Fruit fly (Drosophila melanogaster) whole organism: ENCODE measurements around the gene CG32023.

ENCODE experiments used
- CG8478 ChIP-seq: fragments of >200 bp; optimal IDR thresholded peaks from 2 replicates; lab custom pipeline; 2018; ENCODE audit warnings: inconsistent platforms
- Dll ChIP-seq: fragments of >200 bp; optimal IDR thresholded peaks from 2 replicates; lab custom pipeline; 2017
- EcR ChIP-seq, 2 experiments: fragments of >200 bp; optimal IDR thresholded peaks; 2 replicates each; lab custom pipeline; 2017; ENCODE audit warnings: missing biosample characterization in 2 of 2, missing genetic modification characterization in 2 of 2, missing genetic modification reagents in 2 of 2
- pan ChIP-seq: fragments of >200 bp; optimal IDR thresholded peaks from 2 replicates; lab custom pipeline; 2017
- psq ChIP-seq: fragments of >200 bp; optimal IDR thresholded peaks from 2 replicates; lab custom pipeline; 2017
- usp ChIP-seq: fragments of >200 bp; optimal IDR thresholded peaks from 2 replicates; lab custom pipeline; 2017; ENCODE audit warnings: missing biosample characterization, missing genetic modification characterization, mixed read lengths

CG32023 gene

dm6 chr3L:8804082-8804814 is at the start of gene CG32023, which contains the start of gene CG34427:
Gene CG32023, minus strand, starts transcription at chr3L:8804182.
Gene CG34427, plus strand, starts transcription at chr3L:8804764.
- TF ChIP-seq pan (lab: Kevin White, UChicago) (no peak), psq (lab: Kevin White, UChicago) (no peak), EcR (GFP tag; optimal IDR thresholded peaks at IDR 0.05; lab: Kevin White, UChicago) (no peak), usp (GFP tag; lab: Kevin White, UChicago) (no peak), Dll (lab: Kevin White, UChicago) (no peak), CG8478 (no peak)

dm6 chr3L:8853382-8853781 is 49.4 kb upstream of the CG32023 start:
- TF ChIP-seq EcR (GFP tag; optimal IDR thresholded peaks at IDR 0.05; lab: Kevin White, UChicago) = no peak
- TF ChIP-seq psq (lab: Kevin White, UChicago) = no peak
- TF ChIP-seq usp (GFP tag; lab: Kevin White, UChicago) = no peak
- TF ChIP-seq pan (lab: Kevin White, UChicago) = no peak
- no peak for TF ChIP-seq Dll (lab: Kevin White, UChicago)
- no peak for TF ChIP-seq CG8478

- TF ChIP-seq CG8478 = no peak
- TF ChIP-seq pan (lab: Kevin White, UChicago) = no peak
- no peak for TF ChIP-seq psq (lab: Kevin White, UChicago)
- TF ChIP-seq Dll (lab: Kevin White, UChicago) = no peak
- no peak for TF ChIP-seq EcR (GFP tag; optimal IDR thresholded peaks at IDR 0.05; lab: Kevin White, UChicago)
- TF ChIP-seq usp (GFP tag; lab: Kevin White, UChicago) = no peak
These were observed 48.9 kb upstream of the CG32023 start for dm6 chr3L:8852907-8853306.

dm6 chr3L:8851950-8852349 is 48.0 kb upstream of the CG32023 start:
- no peak for TF ChIP-seq psq (lab: Kevin White, UChicago)
- TF ChIP-seq CG8478 = no peak
- TF ChIP-seq pan (lab: Kevin White, UChicago) = no peak
- no peak for TF ChIP-seq Dll (lab: Kevin White, UChicago)
- no peak for TF ChIP-seq EcR (GFP tag; optimal IDR thresholded peaks at IDR 0.05; lab: Kevin White, UChicago)
- TF ChIP-seq usp (GFP tag; lab: Kevin White, UChicago) = no peak

dm6 chr3L:8850784-8851704 is 47.1 kb upstream of the CG32023 start:
- TF ChIP-seq usp (GFP tag; lab: Kevin White, UChicago) (no peak), EcR (GFP tag; optimal IDR thresholded peaks at IDR 0.05; lab: Kevin White, UChicago) (no peak), CG8478 (no peak), Dll (lab: Kevin White, UChicago) (no peak)

dm6 chr3L:8849817-8850216 is 45.8 kb upstream of the CG32023 start:
- TF ChIP-seq pan (lab: Kevin White, UChicago) = no peak
- TF ChIP-seq EcR (GFP tag; optimal IDR thresholded peaks at IDR 0.05; lab: Kevin White, UChicago) = no peak
- TF ChIP-seq CG8478 = no peak
- no peak for TF ChIP-seq Dll (lab: Kevin White, UChicago)
- no peak for TF ChIP-seq psq (lab: Kevin White, UChicago)
- no peak for TF ChIP-seq usp (GFP tag; lab: Kevin White, UChicago)

dm6 chr3L:8842359-8842758 is 38.4 kb upstream of the CG32023 start:
- TF ChIP-seq CG8478 = no peak
- TF ChIP-seq psq (lab: Kevin White, UChicago) = no peak
- TF ChIP-seq usp (GFP tag; lab: Kevin White, UChicago) = no peak
- TF ChIP-seq EcR (GFP tag; optimal IDR thresholded peaks at IDR 0.05; lab: Kevin White, UChicago) = no peak
- TF ChIP-seq Dll (lab: Kevin White, UChicago) = no peak
- no peak for TF ChIP-seq pan (lab: Kevin White, UChicago)

- TF ChIP-seq pan (lab: Kevin White, UChicago) = peak; percentile 63
- TF ChIP-seq usp (GFP tag; lab: Kevin White, UChicago) = no peak
These were observed 37.8 kb upstream of the CG32023 start for dm6 chr3L:8841757-8842156.

- TF ChIP-seq pan (lab: Kevin White, UChicago) (peak; percentile 88), usp (GFP tag; lab: Kevin White, UChicago) (no peak), psq (lab: Kevin White, UChicago) (no peak), Dll (lab: Kevin White, UChicago) (no peak)
These were observed 35.8 kb upstream of the CG32023 start for dm6 chr3L:8839563-8840425.

- no peak for TF ChIP-seq CG8478
- TF ChIP-seq usp (GFP tag; lab: Kevin White, UChicago) = no peak
- peak in 1 of 2 experiments; percentile 83 for TF ChIP-seq EcR (GFP tag; optimal IDR thresholded peaks at IDR 0.05; lab: Kevin White, UChicago)
These were observed 35.1 kb upstream of the CG32023 start for dm6 chr3L:8839130-8839529.

dm6 chr3L:8836162-8836561 is 32.2 kb upstream of the CG32023 start, which contains the start of gene CG32026:
Gene CG32026, plus strand, starts transcription at chr3L:8836462.
- TF ChIP-seq CG8478 = no peak
- no peak for TF ChIP-seq pan (lab: Kevin White, UChicago)
- TF ChIP-seq psq (lab: Kevin White, UChicago) = no peak
- no peak for TF ChIP-seq EcR (GFP tag; optimal IDR thresholded peaks at IDR 0.05; lab: Kevin White, UChicago)
- TF ChIP-seq Dll (lab: Kevin White, UChicago) = no peak
- no peak for TF ChIP-seq usp (GFP tag; lab: Kevin White, UChicago)
